Fruit fly (Drosophila melanogaster) whole organism, embryonic: ENCODE measurements around the gene Atg13.

Experiments
- Bteb2 ChIP-seq: fragments of 200-800 bp; sonication (Bioruptor generic); optimal IDR thresholded peaks from 2 replicates; lab custom pipeline; 2016; ENCODE audit warnings: missing biosample characterization, missing genetic modification characterization
- CG10366 ChIP-seq: fragments of 200-800 bp; sonication (Bioruptor generic); IDR thresholded peaks from 2 replicates; pipeline ENCODE4 v1.3.6; 2022; ENCODE audit warnings: missing biosample characterization, missing genetic modification characterization
- CG11695 ChIP-seq: fragments of 200-800 bp; sonication (Bioruptor generic); IDR thresholded peaks from 3 replicates; pipeline ENCODE4 v1.3.6; 2022; ENCODE audit warnings: missing biosample characterization, missing genetic modification characterization
- CG13296 ChIP-seq: fragments of 200-800 bp; sonication (Bioruptor generic); optimal IDR thresholded peaks from 3 replicates; lab custom pipeline; 2018; ENCODE audit warnings: missing biosample characterization, mild to moderate bottlenecking, missing genetic modification characterization
- CG15514 ChIP-seq: fragments of 200-800 bp; sonication (Bioruptor generic); optimal IDR thresholded peaks from 3 replicates; lab custom pipeline; 2017; ENCODE audit warnings: missing biosample characterization, missing genetic modification characterization, mild to moderate bottlenecking, moderate library complexity, missing genetic modification reagents
- CG17328 ChIP-seq: fragments of 200-800 bp; sonication (Bioruptor generic); IDR thresholded peaks from 2 replicates; pipeline ENCODE4 v1.3.6; 2022; ENCODE audit warnings: missing biosample characterization, missing genetic modification characterization
- CG17912 ChIP-seq: fragments of 200-800 bp; sonication (Bioruptor generic); optimal IDR thresholded peaks from 2 replicates; lab custom pipeline; 2018; ENCODE audit warnings: missing biosample characterization, mild to moderate bottlenecking, missing genetic modification characterization
- CG18262 ChIP-seq: fragments of 200-800 bp; optimal IDR thresholded peaks from 3 replicates; lab custom pipeline; 2019; ENCODE audit warnings: missing biosample characterization, mild to moderate bottlenecking, missing genetic modification characterization, moderate library complexity
- CG30403 ChIP-seq: fragments of 200-800 bp; sonication (Bioruptor generic); optimal IDR thresholded peaks from 3 replicates; lab custom pipeline; 2016; ENCODE audit warnings: missing biosample characterization, missing genetic modification characterization
- CG31388 ChIP-seq: fragments of 200-800 bp; sonication (Bioruptor generic); optimal IDR thresholded peaks from 2 replicates; lab custom pipeline; 2016; ENCODE audit warnings: missing biosample characterization, missing genetic modification characterization
- CG31441 ChIP-seq: fragments of 200-800 bp; sonication (Bioruptor generic); IDR thresholded peaks from 2 replicates; pipeline ENCODE4 v1.3.6; 2022; ENCODE audit warnings: missing biosample characterization, missing genetic modification characterization
- CG6175 ChIP-seq: fragments of 200-800 bp; sonication (Bioruptor generic); IDR thresholded peaks from 3 replicates; pipeline ENCODE4 v1.3.6; 2022; ENCODE audit warnings: missing biosample characterization, missing genetic modification characterization
- CG6654 ChIP-seq: fragments of 200-800 bp; sonication (Bioruptor generic); optimal IDR thresholded peaks from 2 replicates; lab custom pipeline; 2017; ENCODE audit warnings: missing biosample characterization, mild to moderate bottlenecking, missing genetic modification characterization
- CG6791 ChIP-seq: fragments of 200-800 bp; sonication (Bioruptor generic); IDR thresholded peaks from 3 replicates; pipeline ENCODE4 v1.3.6; 2022; ENCODE audit warnings: missing biosample characterization, missing genetic modification characterization; ENCODE audit not compliant: partially characterized antibody
- CG7928 ChIP-seq: fragments of 200-800 bp; sonication (Bioruptor generic); optimal IDR thresholded peaks from 2 replicates; lab custom pipeline; 2017; ENCODE audit warnings: missing biosample characterization, mild to moderate bottlenecking, missing genetic modification characterization
- CG8765 ChIP-seq: fragments of 200-800 bp; sonication (Bioruptor generic); IDR thresholded peaks from 2 replicates; pipeline ENCODE4 v1.3.6; 2022; ENCODE audit warnings: missing biosample characterization, missing genetic modification characterization
- CG8944 ChIP-seq: fragments of 200-800 bp; sonication (Bioruptor generic); optimal IDR thresholded peaks from 3 replicates; lab custom pipeline; 2016; ENCODE audit warnings: missing biosample characterization, missing genetic modification characterization
- Camta ChIP-seq: fragments of 200-800 bp; sonication (Bioruptor generic); optimal IDR thresholded peaks from 2 replicates; lab custom pipeline; 2016; ENCODE audit warnings: missing biosample characterization, missing genetic modification characterization
- Dfd ChIP-seq, 2 experiments: fragments of >200 bp; optimal IDR thresholded peaks; 2 replicates each; lab custom pipeline; 2017; ENCODE audit warnings: missing biosample characterization in 2 of 2, missing genetic modification characterization in 2 of 2
- Dip2 ChIP-seq: fragments of 200-800 bp; sonication (Bioruptor generic); IDR thresholded peaks from 2 replicates; pipeline ENCODE4 v1.3.6; 2022; ENCODE audit warnings: missing biosample characterization, missing genetic modification characterization
- Hr78 ChIP-seq, 2 experiments: fragments of 200-800 bp in 1 of 2; fragments of >200 bp in 1 of 2; sonication (Bioruptor generic) in 1 of 2; optimal IDR thresholded peaks; 2 replicates each; lab custom pipeline; 2017 to 2019; ENCODE audit warnings: missing biosample characterization in 2 of 2, missing genetic modification characterization in 2 of 2, mild to moderate bottlenecking in 1 of 2, moderate library complexity in 1 of 2
- MESR4 ChIP-seq: fragments of 200-800 bp; sonication (Bioruptor generic); optimal IDR thresholded peaks from 2 replicates; lab custom pipeline; 2018; ENCODE audit warnings: missing biosample characterization, mild to moderate bottlenecking, missing genetic modification characterization, moderate library complexity
- MTF-1 ChIP-seq: fragments of 200-800 bp; sonication (Bioruptor generic); optimal IDR thresholded peaks from 2 replicates; lab custom pipeline; 2018; ENCODE audit warnings: missing biosample characterization, mild to moderate bottlenecking, missing genetic modification characterization, borderline replicate concordance
- NK7.1 ChIP-seq: fragments of 200-800 bp; sonication (Bioruptor generic); optimal IDR thresholded peaks from 3 replicates; lab custom pipeline; 2016; ENCODE audit warnings: missing biosample characterization, missing genetic modification characterization
- Oli ChIP-seq: fragments of 200-800 bp; sonication (Bioruptor generic); optimal IDR thresholded peaks from 2 replicates; lab custom pipeline; 2018; ENCODE audit warnings: missing biosample characterization, mild to moderate bottlenecking, missing genetic modification characterization, moderate library complexity
- Rx ChIP-seq: fragments of 200-800 bp; sonication (Bioruptor generic); IDR thresholded peaks from 2 replicates; pipeline ENCODE4 v1.3.6; 2022; ENCODE audit warnings: missing biosample characterization, missing genetic modification characterization
- Sox100B ChIP-seq: fragments of 200-800 bp; sonication (Bioruptor generic); optimal IDR thresholded peaks from 3 replicates; lab custom pipeline; 2018; ENCODE audit warnings: missing biosample characterization, mild to moderate bottlenecking, missing genetic modification characterization
- Trl ChIP-seq, 3 experiments: fragments of >200 bp in 2 of 3; fragments of 200-800 bp in 1 of 3; sonication (Bioruptor generic) in 1 of 3; optimal IDR thresholded peaks; 2 replicates in 1 of 3; 3 replicates in 2 of 3; lab custom pipeline; 2016 to 2017; ENCODE audit warnings: missing biosample characterization in 1 of 3, missing genetic modification characterization in 1 of 3
- amos ChIP-seq: fragments of 200-800 bp; sonication (Bioruptor generic); IDR thresholded peaks from 2 replicates; pipeline ENCODE4 v1.3.6; 2022; ENCODE audit warnings: missing biosample characterization, missing genetic modification characterization; ENCODE audit not compliant: partially characterized antibody
- ase ChIP-seq: fragments of 200-800 bp; sonication (Bioruptor generic); IDR thresholded peaks from 3 replicates; pipeline ENCODE4 v1.3.6; 2022; ENCODE audit warnings: missing biosample characterization, missing genetic modification characterization
- bbx ChIP-seq: fragments of 200-800 bp; sonication (Bioruptor generic); IDR thresholded peaks from 2 replicates; pipeline ENCODE4 v1.3.6; 2022; ENCODE audit warnings: missing biosample characterization, missing genetic modification characterization; ENCODE audit not compliant: partially characterized antibody
- bigmax ChIP-seq: fragments of 200-800 bp; sonication (Bioruptor generic); optimal IDR thresholded peaks from 2 replicates; lab custom pipeline; 2018; ENCODE audit warnings: missing biosample characterization, mild to moderate bottlenecking, missing genetic modification characterization
- crc ChIP-seq: fragments of 200-800 bp; sonication (Bioruptor generic); optimal IDR thresholded peaks from 2 replicates; lab custom pipeline; 2016; ENCODE audit warnings: missing biosample characterization, missing genetic modification characterization
- dm ChIP-seq: fragments of 200-800 bp; sonication (Bioruptor generic); optimal IDR thresholded peaks from 3 replicates; lab custom pipeline; 2016; ENCODE audit warnings: missing biosample characterization, missing genetic modification characterization
- gcm ChIP-seq: fragments of 200-800 bp; sonication (Bioruptor generic); optimal IDR thresholded peaks from 2 replicates; lab custom pipeline; 2019; ENCODE audit warnings: missing biosample characterization, mild to moderate bottlenecking, missing genetic modification characterization, moderate library complexity
- grau ChIP-seq: fragments of 200-800 bp; optimal IDR thresholded peaks from 3 replicates; lab custom pipeline; 2019; ENCODE audit warnings: missing biosample characterization, mild to moderate bottlenecking, missing genetic modification characterization, moderate library complexity
- gsb-n ChIP-seq: fragments of 200-800 bp; sonication (Bioruptor generic); optimal IDR thresholded peaks from 3 replicates; lab custom pipeline; 2018; ENCODE audit warnings: missing biosample characterization, mild to moderate bottlenecking, missing genetic modification characterization
- ind ChIP-seq: fragments of 200-800 bp; sonication (Bioruptor generic); optimal IDR thresholded peaks from 3 replicates; lab custom pipeline; 2016; ENCODE audit warnings: missing biosample characterization, missing genetic modification characterization
- kay ChIP-seq: fragments of 200-800 bp; sonication (Bioruptor generic); optimal IDR thresholded peaks from 2 replicates; lab custom pipeline; 2016; ENCODE audit warnings: missing biosample characterization, missing genetic modification characterization
- lilli ChIP-seq: fragments of 200-800 bp; sonication (Bioruptor generic); optimal IDR thresholded peaks from 3 replicates; lab custom pipeline; 2016; ENCODE audit warnings: missing biosample characterization, missing genetic modification characterization
- lov ChIP-seq, 2 experiments: fragments of 200-800 bp in 1 of 2; fragments of >200 bp in 1 of 2; sonication (Bioruptor generic) in 1 of 2; IDR thresholded peaks in 1 of 2; optimal IDR thresholded peaks in 1 of 2; 2 replicates in 1 of 2; 3 replicates in 1 of 2; pipeline versions ENCODE4 v1.3.6 to Lab custom; 2017 to 2022; ENCODE audit warnings: missing biosample characterization in 1 of 2, missing genetic modification characterization in 1 of 2
- mirr ChIP-seq: fragments of 200-800 bp; sonication (Bioruptor generic); optimal IDR thresholded peaks from 3 replicates; lab custom pipeline; 2018; ENCODE audit warnings: missing biosample characterization, mild to moderate bottlenecking, missing genetic modification characterization
- mld ChIP-seq: fragments of 200-800 bp; sonication (Bioruptor generic); IDR thresholded peaks from 3 replicates; pipeline ENCODE4 v1.3.6; 2022; ENCODE audit warnings: missing biosample characterization, missing genetic modification characterization; ENCODE audit not compliant: partially characterized antibody
- org-1 ChIP-seq: fragments of 200-800 bp; sonication (Bioruptor generic); optimal IDR thresholded peaks from 2 replicates; lab custom pipeline; 2017; ENCODE audit warnings: missing biosample characterization, missing genetic modification characterization
- run ChIP-seq: fragments of 200-800 bp; sonication (Bioruptor generic); optimal IDR thresholded peaks from 3 replicates; lab custom pipeline; 2018; ENCODE audit warnings: missing biosample characterization, mild to moderate bottlenecking, missing genetic modification characterization
- sens ChIP-seq: fragments of 200-800 bp; sonication (Bioruptor generic); peaks from one replicate; lab custom pipeline; 2016; ENCODE audit warnings: missing biosample characterization, missing genetic modification characterization
- sqz ChIP-seq: fragments of 200-800 bp; sonication (Bioruptor generic); optimal IDR thresholded peaks from 3 replicates; lab custom pipeline; 2018; ENCODE audit warnings: missing biosample characterization, mild to moderate bottlenecking, missing genetic modification characterization
- trem ChIP-seq: fragments of 200-800 bp; optimal IDR thresholded peaks from 3 replicates; lab custom pipeline; 2019; ENCODE audit warnings: missing biosample characterization, mild to moderate bottlenecking, missing genetic modification characterization, moderate library complexity
- tx ChIP-seq: fragments of 200-800 bp; sonication (Bioruptor generic); optimal IDR thresholded peaks from 2 replicates; lab custom pipeline; 2016; ENCODE audit warnings: missing biosample characterization, missing genetic modification characterization
- vfl ChIP-seq: fragments of 200-800 bp; sonication (Bioruptor generic); optimal IDR thresholded peaks from 2 replicates; lab custom pipeline; 2016; ENCODE audit warnings: missing biosample characterization, missing genetic modification characterization
- wor ChIP-seq: fragments of 200-800 bp; sonication (Bioruptor generic); IDR thresholded peaks from 2 replicates; pipeline ENCODE4 v1.3.6; 2022; ENCODE audit warnings: missing biosample characterization, missing genetic modification characterization

Gene Atg13

dm6 chr3R:8313038-8313437, 36.6 kb upstream of the Atg13 start, which contains the start of gene CG7483 (continued):
- TF ChIP-seq CG11695 (GFP tag; lab: Robert Waterston, UW) (no peak), MTF-1 (GFP tag; lab: Kevin White, UChicago) (no peak), Oli (tag; lab: Kevin White, UChicago) (no peak), bbx (GFP tag; lab: Robert Waterston, UW) (peak; percentile 84), ase (GFP tag; lab: Robert Waterston, UW) (no peak), tx (GFP tag; lab: Kevin White, UChicago) (no peak), run (no peak), Dip2 (GFP tag; lab: Robert Waterston, UW) (no peak), gsb-n (tag; lab: Kevin White, UChicago) (no peak), kay (no peak), trem (peak; percentile 58), Hr78 (GFP tag; optimal IDR thresholded peaks at IDR 0.05; lab: Kevin White, UChicago) (no peak), Dfd (GFP tag; optimal IDR thresholded peaks at IDR 0.05; lab: Kevin White, UChicago) (no peak), NK7.1 (no peak), mld (GFP tag; lab: Robert Waterston, UW) (no peak), bigmax (GFP tag; lab: Kevin White, UChicago) (no peak), CG17912 (GFP tag; lab: Kevin White, UChicago) (no peak), wor (GFP tag; lab: Robert Waterston, UW) (no peak), CG6791 (peak; percentile 90), lov (optimal IDR thresholded peaks at IDR 0.05; lab: Kevin White, UChicago) (no peak), lov (GFP tag; IDR thresholded peaks at IDR 0.05; lab: Robert Waterston, UW) (no peak), CG10366 (no peak), CG6654 (GFP tag; lab: Kevin White, UChicago) (no peak), lilli (GFP tag; lab: Kevin White, UChicago) (no peak), CG31441 (GFP tag; lab: Robert Waterston, UW) (0 out of 2 replicates have a peak, but pooled peaks have one; percentile 18), sens (peak; percentile 60), dm (no peak), Camta (GFP tag; lab: Kevin White, UChicago) (no peak), CG30403 (no peak), CG13296 (GFP tag; lab: Kevin White, UChicago) (no peak), MESR4 (GFP tag; lab: Kevin White, UChicago) (peak; percentile 93), ind (GFP tag; lab: Kevin White, UChicago) (no peak), org-1 (GFP tag; lab: Kevin White, UChicago) (no peak), CG18262 (tag; lab: Kevin White, UChicago) (no peak), CG17328 (GFP tag; lab: Robert Waterston, UW) (no peak), CG31388 (no peak), mirr (GFP tag; lab: Kevin White, UChicago) (no peak), CG7928 (no peak), CG8765 (GFP tag; lab: Robert Waterston, UW) (no peak), gcm (GFP tag; lab: Kevin White, UChicago) (no peak), Trl (optimal IDR thresholded peaks at IDR 0.05; lab: Kevin White, UChicago) (no peak), Trl (GFP tag; optimal IDR thresholded peaks at IDR 0.05; lab: Kevin White, UChicago) (no peak), sqz (GFP tag; lab: Kevin White, UChicago) (peak; percentile 81), CG15514 (GFP tag; lab: Kevin White, UChicago) (peak; percentile 39), CG6175 (GFP tag; lab: Robert Waterston, UW) (no peak), grau (tag; lab: Kevin White, UChicago) (peak; percentile 0), CG8944 (GFP tag; lab: Kevin White, UChicago) (no peak), crc (GFP tag; lab: Kevin White, UChicago) (no peak), amos (GFP tag; lab: Robert Waterston, UW) (peak; percentile 86), Sox100B (GFP tag; lab: Kevin White, UChicago) (no peak), Bteb2 (no peak), vfl (GFP tag; lab: Kevin White, UChicago) (no peak), Rx (GFP tag; lab: Robert Waterston, UW) (no peak)
